Fruit fly (Drosophila melanogaster) whole organism, adult: Measurements from ENCODE around the gene CG10809.

Experiments
- CG11617 ChIP-seq: fragments of 200-800 bp; sonication (Bioruptor generic); optimal IDR thresholded peaks from 2 replicates; lab custom pipeline; 2017; ENCODE audit warnings: mild to moderate bottlenecking, missing biosample characterization, missing genetic modification reagents, missing genetic modification characterization
- CG12768 ChIP-seq: fragments of 200-800 bp; sonication (Bioruptor generic); optimal IDR thresholded peaks from 2 replicates; lab custom pipeline; 2017; ENCODE audit warnings: missing biosample characterization, missing genetic modification characterization, mild to moderate bottlenecking, moderate library complexity, missing genetic modification reagents
- CG14711 ChIP-seq: fragments of 200-800 bp; sonication (Bioruptor generic); optimal IDR thresholded peaks from 2 replicates; lab custom pipeline; 2018; ENCODE audit warnings: missing biosample characterization, mild to moderate bottlenecking, missing genetic modification characterization, moderate library complexity
- CG1620 ChIP-seq: fragments of 200-800 bp; sonication (Bioruptor generic); optimal IDR thresholded peaks from 2 replicates; lab custom pipeline; 2016; ENCODE audit warnings: missing biosample characterization, missing genetic modification characterization
- CG33017 ChIP-seq: fragments of 200-800 bp; sonication (Bioruptor generic); optimal IDR thresholded peaks from 2 replicates; lab custom pipeline; 2018; ENCODE audit warnings: missing biosample characterization, mild to moderate bottlenecking, missing genetic modification characterization, moderate library complexity
- CG5204 ChIP-seq: fragments of 200-800 bp; sonication (Bioruptor generic); optimal IDR thresholded peaks from 2 replicates; lab custom pipeline; 2016; ENCODE audit warnings: missing biosample characterization, missing genetic modification characterization
- CG7045 ChIP-seq: fragments of 200-800 bp; sonication (Bioruptor generic); optimal IDR thresholded peaks from 2 replicates; lab custom pipeline; 2017; ENCODE audit warnings: missing biosample characterization, mild to moderate bottlenecking, missing genetic modification characterization
- CG7101 ChIP-seq: fragments of 200-800 bp; sonication (Bioruptor generic); optimal IDR thresholded peaks from 2 replicates; lab custom pipeline; 2018; ENCODE audit warnings: missing biosample characterization, mild to moderate bottlenecking, missing genetic modification characterization, moderate library complexity
- Clk ChIP-seq: fragments of 200-800 bp; sonication (Bioruptor generic); optimal IDR thresholded peaks from 2 replicates; lab custom pipeline; 2017; ENCODE audit warnings: missing biosample characterization, missing genetic modification characterization
- Crg-1 ChIP-seq: fragments of 200-800 bp; sonication (Bioruptor generic); optimal IDR thresholded peaks from 2 replicates; lab custom pipeline; 2016; ENCODE audit warnings: missing biosample characterization, missing genetic modification characterization
- Hr96 ChIP-seq: fragments of 200-800 bp; sonication (Bioruptor generic); optimal IDR thresholded peaks from 2 replicates; lab custom pipeline; 2016; ENCODE audit warnings: missing biosample characterization, missing genetic modification characterization
- Mnt ChIP-seq: fragments of 200-800 bp; sonication (Bioruptor generic); optimal IDR thresholded peaks from 2 replicates; lab custom pipeline; 2016; ENCODE audit warnings: missing biosample characterization, mild to moderate bottlenecking, missing genetic modification characterization
- bab1 ChIP-seq: fragments of 200-800 bp; sonication (Bioruptor generic); optimal IDR thresholded peaks from 3 replicates; lab custom pipeline; 2019; ENCODE audit warnings: missing biosample characterization, mild to moderate bottlenecking, missing genetic modification characterization, moderate library complexity
- cic ChIP-seq: fragments of 200-800 bp; sonication (Bioruptor generic); optimal IDR thresholded peaks from 2 replicates; lab custom pipeline; 2017; ENCODE audit warnings: missing biosample characterization, mild to moderate bottlenecking, missing genetic modification characterization, moderate library complexity
- cnc ChIP-seq, 2 experiments: fragments of >200 bp; optimal IDR thresholded peaks; 2 replicates each; lab custom pipeline; 2017
- kay ChIP-seq: fragments of 200-800 bp; sonication (Bioruptor generic); peaks from one replicate; lab custom pipeline; 2016; ENCODE audit warnings: missing biosample characterization, missing genetic modification characterization, borderline replicate concordance
- ovo ChIP-seq: fragments of 200-800 bp; sonication (Bioruptor generic); optimal IDR thresholded peaks from 2 replicates; lab custom pipeline; 2016; ENCODE audit warnings: missing biosample characterization, missing genetic modification characterization
- pad ChIP-seq: fragments of 200-800 bp; sonication (Bioruptor generic); optimal IDR thresholded peaks from 3 replicates; lab custom pipeline; 2017; ENCODE audit warnings: missing biosample characterization, missing genetic modification characterization, mild to moderate bottlenecking, moderate library complexity, missing genetic modification reagents
- tj ChIP-seq: fragments of 200-800 bp; sonication (Bioruptor generic); optimal IDR thresholded peaks from 3 replicates; lab custom pipeline; 2017; ENCODE audit warnings: missing biosample characterization, mild to moderate bottlenecking, missing genetic modification characterization, moderate library complexity
- toe ChIP-seq: fragments of 200-800 bp; sonication (Bioruptor generic); optimal IDR thresholded peaks from 2 replicates; lab custom pipeline; 2016; ENCODE audit warnings: missing biosample characterization, missing genetic modification characterization

Gene CG10809

dm6 chr3L:9854583-9855519 lies 4.8 kb downstream of the CG10809 start, which contains the start of gene RasGAP1:
Gene RasGAP1 (minus strand): TSS chr3L:9855285.
- TF ChIP-seq bab1 (GFP tag; lab: Kevin White, UChicago), result peak; percentile 43
- TF ChIP-seq CG5204, result no peak
- TF ChIP-seq cnc (optimal IDR thresholded peaks at IDR 0.05; lab: Kevin White, UChicago), result no peak
- peak; percentile 36 for TF ChIP-seq Mnt (GFP tag; lab: Kevin White, UChicago)
- peak; percentile 19 for TF ChIP-seq CG11617
- peak; percentile 27 for TF ChIP-seq CG33017
- no peak for TF ChIP-seq Clk (GFP tag; lab: Kevin White, UChicago)
- TF ChIP-seq toe, result no peak
- TF ChIP-seq Crg-1, result peak; percentile 3
- TF ChIP-seq CG7045 (GFP tag; lab: Kevin White, UChicago), result no peak
- TF ChIP-seq CG7101, result no peak
- TF ChIP-seq CG1620 (GFP tag; lab: Kevin White, UChicago), result no peak
- TF ChIP-seq CG12768 (GFP tag; lab: Kevin White, UChicago), result no peak
- no peak for TF ChIP-seq CG14711 (tag; lab: Kevin White, UChicago)
- peak; percentile 39 for TF ChIP-seq pad (GFP tag; lab: Kevin White, UChicago)
- no peak for TF ChIP-seq Hr96
- peak; percentile 5 for TF ChIP-seq tj
- TF ChIP-seq ovo (GFP tag; lab: Kevin White, UChicago), result no peak
- peak; percentile 80 for TF ChIP-seq kay
- peak; percentile 46 for TF ChIP-seq cic

dm6 chr3L:9853895-9854470 lies 5.7 kb downstream of the CG10809 start:
- TF ChIP-seq cnc (optimal IDR thresholded peaks at IDR 0.05; lab: Kevin White, UChicago), result no peak
- TF ChIP-seq ovo (GFP tag; lab: Kevin White, UChicago), result no peak
- TF ChIP-seq bab1 (GFP tag; lab: Kevin White, UChicago), result no peak
- TF ChIP-seq tj, result peak; percentile 12
- TF ChIP-seq kay, result no peak
- TF ChIP-seq CG12768 (GFP tag; lab: Kevin White, UChicago), result no peak
- no peak for TF ChIP-seq CG11617
- no peak for TF ChIP-seq toe
- no peak for TF ChIP-seq CG5204
- no peak for TF ChIP-seq CG14711 (tag; lab: Kevin White, UChicago)
- no peak for TF ChIP-seq CG33017
- no peak for TF ChIP-seq Hr96
- TF ChIP-seq CG7045 (GFP tag; lab: Kevin White, UChicago), result no peak
- peak; percentile 36 for TF ChIP-seq pad (GFP tag; lab: Kevin White, UChicago)
- no peak for TF ChIP-seq Clk (GFP tag; lab: Kevin White, UChicago)
- TF ChIP-seq Mnt (GFP tag; lab: Kevin White, UChicago), result peak; percentile 72
- TF ChIP-seq CG1620 (GFP tag; lab: Kevin White, UChicago), result no peak
- TF ChIP-seq cic, result peak; percentile 99
- TF ChIP-seq Crg-1, result no peak
- TF ChIP-seq CG7101, result no peak

- TF ChIP-seq CG7045 (GFP tag; lab: Kevin White, UChicago) (no peak), CG33017 (no peak), ovo (GFP tag; lab: Kevin White, UChicago) (no peak), Clk (GFP tag; lab: Kevin White, UChicago) (no peak), CG14711 (tag; lab: Kevin White, UChicago) (peak; percentile 40), pad (GFP tag; lab: Kevin White, UChicago) (no peak), tj (no peak)
These were observed 6.4 kb downstream of the CG10809 start for dm6 chr3L:9853140-9853746.

dm6 chr3L:9851000-9851671 lies 8.6 kb downstream of the CG10809 start:
- no peak for TF ChIP-seq CG5204
- TF ChIP-seq bab1 (GFP tag; lab: Kevin White, UChicago), result no peak
- TF ChIP-seq cnc (optimal IDR thresholded peaks at IDR 0.05; lab: Kevin White, UChicago), result no peak
- TF ChIP-seq tj, result no peak
- TF ChIP-seq CG14711 (tag; lab: Kevin White, UChicago), result no peak
- TF ChIP-seq CG12768 (GFP tag; lab: Kevin White, UChicago), result no peak
- no peak for TF ChIP-seq CG1620 (GFP tag; lab: Kevin White, UChicago)
- TF ChIP-seq CG7045 (GFP tag; lab: Kevin White, UChicago), result no peak
- no peak for TF ChIP-seq cic

dm6 chr3L:9850114-9850513 lies 9.6 kb downstream of the CG10809 start:
- TF ChIP-seq toe (no peak), ovo (GFP tag; lab: Kevin White, UChicago) (no peak), bab1 (GFP tag; lab: Kevin White, UChicago) (no peak), Hr96 (no peak), kay (no peak), tj (no peak), CG5204 (no peak), CG14711 (tag; lab: Kevin White, UChicago) (no peak), CG11617 (no peak), pad (GFP tag; lab: Kevin White, UChicago) (no peak), CG1620 (GFP tag; lab: Kevin White, UChicago) (no peak)
